Fruit fly (Drosophila melanogaster) whole organism, adult: ENCODE measurements around the gene muc.

Experiments used
- CG11617 ChIP-seq: fragments of 200-800 bp; sonication (Bioruptor generic); optimal IDR thresholded peaks from 2 replicates; lab custom pipeline; 2017; ENCODE audit warnings: mild to moderate bottlenecking, missing biosample characterization, missing genetic modification reagents, missing genetic modification characterization
- CG12768 ChIP-seq: fragments of 200-800 bp; sonication (Bioruptor generic); optimal IDR thresholded peaks from 2 replicates; lab custom pipeline; 2017; ENCODE audit warnings: missing biosample characterization, missing genetic modification characterization, mild to moderate bottlenecking, moderate library complexity, missing genetic modification reagents
- CG14711 ChIP-seq: fragments of 200-800 bp; sonication (Bioruptor generic); optimal IDR thresholded peaks from 2 replicates; lab custom pipeline; 2018; ENCODE audit warnings: missing biosample characterization, mild to moderate bottlenecking, missing genetic modification characterization, moderate library complexity
- CG1620 ChIP-seq: fragments of 200-800 bp; sonication (Bioruptor generic); optimal IDR thresholded peaks from 2 replicates; lab custom pipeline; 2016; ENCODE audit warnings: missing biosample characterization, missing genetic modification characterization
- CG33017 ChIP-seq: fragments of 200-800 bp; sonication (Bioruptor generic); optimal IDR thresholded peaks from 2 replicates; lab custom pipeline; 2018; ENCODE audit warnings: missing biosample characterization, mild to moderate bottlenecking, missing genetic modification characterization, moderate library complexity
- CG5204 ChIP-seq: fragments of 200-800 bp; sonication (Bioruptor generic); optimal IDR thresholded peaks from 2 replicates; lab custom pipeline; 2016; ENCODE audit warnings: missing biosample characterization, missing genetic modification characterization
- CG7045 ChIP-seq: fragments of 200-800 bp; sonication (Bioruptor generic); optimal IDR thresholded peaks from 2 replicates; lab custom pipeline; 2017; ENCODE audit warnings: missing biosample characterization, mild to moderate bottlenecking, missing genetic modification characterization
- CG7101 ChIP-seq: fragments of 200-800 bp; sonication (Bioruptor generic); optimal IDR thresholded peaks from 2 replicates; lab custom pipeline; 2018; ENCODE audit warnings: missing biosample characterization, mild to moderate bottlenecking, missing genetic modification characterization, moderate library complexity
- Clk ChIP-seq: fragments of 200-800 bp; sonication (Bioruptor generic); optimal IDR thresholded peaks from 2 replicates; lab custom pipeline; 2017; ENCODE audit warnings: missing biosample characterization, missing genetic modification characterization
- Crg-1 ChIP-seq: fragments of 200-800 bp; sonication (Bioruptor generic); optimal IDR thresholded peaks from 2 replicates; lab custom pipeline; 2016; ENCODE audit warnings: missing biosample characterization, missing genetic modification characterization
- Hr96 ChIP-seq: fragments of 200-800 bp; sonication (Bioruptor generic); optimal IDR thresholded peaks from 2 replicates; lab custom pipeline; 2016; ENCODE audit warnings: missing biosample characterization, missing genetic modification characterization
- Mnt ChIP-seq: fragments of 200-800 bp; sonication (Bioruptor generic); optimal IDR thresholded peaks from 2 replicates; lab custom pipeline; 2016; ENCODE audit warnings: missing biosample characterization, mild to moderate bottlenecking, missing genetic modification characterization
- bab1 ChIP-seq: fragments of 200-800 bp; sonication (Bioruptor generic); optimal IDR thresholded peaks from 3 replicates; lab custom pipeline; 2019; ENCODE audit warnings: missing biosample characterization, mild to moderate bottlenecking, missing genetic modification characterization, moderate library complexity
- cic ChIP-seq: fragments of 200-800 bp; sonication (Bioruptor generic); optimal IDR thresholded peaks from 2 replicates; lab custom pipeline; 2017; ENCODE audit warnings: missing biosample characterization, mild to moderate bottlenecking, missing genetic modification characterization, moderate library complexity
- cnc ChIP-seq, 2 experiments: fragments of >200 bp; optimal IDR thresholded peaks; 2 replicates each; lab custom pipeline; 2017
- kay ChIP-seq: fragments of 200-800 bp; sonication (Bioruptor generic); peaks from one replicate; lab custom pipeline; 2016; ENCODE audit warnings: missing biosample characterization, missing genetic modification characterization, borderline replicate concordance
- ovo ChIP-seq: fragments of 200-800 bp; sonication (Bioruptor generic); optimal IDR thresholded peaks from 2 replicates; lab custom pipeline; 2016; ENCODE audit warnings: missing biosample characterization, missing genetic modification characterization
- pad ChIP-seq: fragments of 200-800 bp; sonication (Bioruptor generic); optimal IDR thresholded peaks from 3 replicates; lab custom pipeline; 2017; ENCODE audit warnings: missing biosample characterization, missing genetic modification characterization, mild to moderate bottlenecking, moderate library complexity, missing genetic modification reagents
- tj ChIP-seq: fragments of 200-800 bp; sonication (Bioruptor generic); optimal IDR thresholded peaks from 3 replicates; lab custom pipeline; 2017; ENCODE audit warnings: missing biosample characterization, mild to moderate bottlenecking, missing genetic modification characterization, moderate library complexity
- toe ChIP-seq: fragments of 200-800 bp; sonication (Bioruptor generic); optimal IDR thresholded peaks from 2 replicates; lab custom pipeline; 2016; ENCODE audit warnings: missing biosample characterization, missing genetic modification characterization

The muc gene

DNA sequence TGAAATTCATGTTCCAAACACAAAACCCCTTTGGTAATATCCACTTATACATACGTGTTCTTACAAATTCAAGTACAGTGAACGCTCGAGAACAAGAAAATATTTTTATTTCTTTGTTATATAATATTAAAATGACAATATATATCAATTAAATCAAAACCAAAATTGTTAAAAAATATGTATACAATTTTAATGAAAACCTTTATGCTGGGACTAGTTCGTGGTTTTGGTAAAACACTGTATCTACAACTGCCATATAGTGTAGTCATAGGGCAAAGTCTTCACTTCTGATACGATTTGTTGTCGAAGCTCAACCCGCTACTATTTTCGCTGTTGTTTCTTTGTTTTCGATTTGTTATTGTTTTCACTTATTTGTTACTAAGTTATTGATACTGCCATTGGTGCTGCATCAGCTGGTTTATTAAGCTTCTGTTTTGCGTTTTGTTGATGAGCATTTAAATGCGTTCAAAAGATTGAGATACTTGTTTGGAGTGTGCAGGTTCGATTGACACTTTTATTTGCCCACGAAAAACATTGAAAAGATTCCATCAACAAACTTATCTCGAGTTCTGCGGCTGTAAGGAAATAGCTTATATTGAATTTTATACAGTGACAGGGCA, 8.2 kb downstream of the muc start:
- TF ChIP-seq Hr96 (GFP tag; lab: Kevin White, UChicago) (peak; percentile 26), cnc (optimal IDR thresholded peaks at IDR 0.05; lab: Kevin White, UChicago) (no peak), CG7101 (tag; lab: Kevin White, UChicago) (peak; percentile 87), Clk (GFP tag; lab: Kevin White, UChicago) (no peak), bab1 (GFP tag; lab: Kevin White, UChicago) (peak; percentile 93), Crg-1 (GFP tag; lab: Kevin White, UChicago) (no peak), CG11617 (GFP tag; lab: Kevin White, UChicago) (peak; percentile 34), kay (GFP tag; lab: Kevin White, UChicago) (peak; percentile 50), cic (no peak), Mnt (no peak), ovo (no peak), CG14711 (tag; lab: Kevin White, UChicago) (peak; percentile 73), CG1620 (no peak), tj (GFP tag; lab: Kevin White, UChicago) (peak; percentile 71), CG33017 (tag; lab: Kevin White, UChicago) (peak; percentile 80), CG12768 (peak; percentile 34), CG5204 (GFP tag; lab: Kevin White, UChicago) (no peak), toe (GFP tag; lab: Kevin White, UChicago) (no peak), CG7045 (GFP tag; lab: Kevin White, UChicago) (peak; percentile 9), pad (peak; percentile 46)

DNA sequence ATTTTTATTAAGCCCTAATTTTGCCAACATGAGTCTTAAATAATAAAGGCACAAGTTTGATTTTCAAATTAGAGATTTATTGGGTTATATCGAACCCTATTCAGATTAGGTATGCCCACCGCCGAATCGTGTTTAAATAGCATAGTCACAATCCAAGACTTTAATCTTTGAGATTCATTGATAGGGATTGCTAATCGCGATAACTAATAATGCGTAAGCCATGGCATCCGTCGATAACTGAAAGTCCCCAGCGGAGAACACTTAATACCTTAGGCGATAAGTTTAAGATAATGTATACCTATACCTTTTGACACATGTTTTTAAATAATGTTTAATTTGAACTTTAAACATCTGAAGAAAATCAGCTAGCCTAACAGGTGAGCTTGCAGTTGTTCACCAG, 8.8 kb downstream of the muc start:
- TF ChIP-seq CG11617 (GFP tag; lab: Kevin White, UChicago): no peak
- TF ChIP-seq pad: no peak

DNA sequence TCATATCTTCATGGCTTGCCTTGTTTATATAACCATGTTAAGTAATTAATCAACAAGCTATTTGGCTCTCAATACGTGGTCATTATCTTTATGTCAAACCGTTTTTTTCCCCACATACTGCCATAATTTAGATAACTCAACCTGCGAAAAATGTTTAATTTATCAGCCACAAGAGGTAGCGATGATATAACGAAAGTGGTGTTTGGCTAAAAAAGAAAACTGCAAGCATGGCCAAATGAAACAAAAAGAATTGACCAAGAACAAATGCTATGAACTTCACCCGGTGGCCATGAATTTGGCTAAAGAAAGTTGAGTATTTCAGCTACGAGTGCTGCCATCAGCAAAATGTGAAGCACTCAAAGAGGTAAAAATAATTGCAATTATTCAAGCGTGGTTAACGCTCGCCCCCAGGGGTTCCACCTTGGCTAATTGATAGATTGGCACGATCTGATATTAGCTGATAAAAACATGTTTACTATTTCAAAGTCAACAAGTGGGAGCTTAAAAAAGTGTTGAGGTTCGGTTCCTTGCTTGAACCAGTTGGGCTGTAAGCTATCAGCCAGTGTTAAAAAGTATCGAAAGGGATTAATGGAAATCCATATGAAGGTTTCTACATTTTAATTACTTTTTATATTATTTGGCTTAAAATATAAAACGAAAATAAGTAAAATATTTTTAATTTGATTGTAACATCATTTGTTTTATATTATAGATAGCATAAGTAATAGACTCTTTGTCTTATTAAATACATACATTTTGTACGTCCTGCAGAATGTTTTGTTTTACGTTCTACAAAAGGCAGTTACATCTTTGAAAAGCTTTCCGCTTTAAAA, 10.0 kb downstream of the muc start:
- peak; percentile 93 for TF ChIP-seq cic
- peak; percentile 75 for TF ChIP-seq Hr96 (GFP tag; lab: Kevin White, UChicago)
- TF ChIP-seq kay (GFP tag; lab: Kevin White, UChicago): peak; percentile 93
- peak; percentile 72 for TF ChIP-seq CG12768
- TF ChIP-seq CG11617 (GFP tag; lab: Kevin White, UChicago): peak; percentile 57
- peak; percentile 76 for TF ChIP-seq CG7045 (GFP tag; lab: Kevin White, UChicago)
- TF ChIP-seq Mnt: peak; percentile 66
- peak; percentile 81 for TF ChIP-seq toe (GFP tag; lab: Kevin White, UChicago)
- TF ChIP-seq CG5204 (GFP tag; lab: Kevin White, UChicago): peak; percentile 62
- peak; percentile 27 for TF ChIP-seq bab1 (GFP tag; lab: Kevin White, UChicago)
- peak; percentile 55 for TF ChIP-seq Clk (GFP tag; lab: Kevin White, UChicago)
- TF ChIP-seq Crg-1 (GFP tag; lab: Kevin White, UChicago): peak; percentile 96
- TF ChIP-seq CG7101 (tag; lab: Kevin White, UChicago): peak; percentile 79
- peak; percentile 65 for TF ChIP-seq CG33017 (tag; lab: Kevin White, UChicago)
- TF ChIP-seq CG14711 (tag; lab: Kevin White, UChicago): peak; percentile 57
- TF ChIP-seq ovo: peak; percentile 89
- peak; percentile 85 for TF ChIP-seq tj (GFP tag; lab: Kevin White, UChicago)
- peak; percentile 72 for TF ChIP-seq pad
- TF ChIP-seq cnc (optimal IDR thresholded peaks at IDR 0.05; lab: Kevin White, UChicago): no peak
- peak; percentile 94 for TF ChIP-seq CG1620

DNA sequence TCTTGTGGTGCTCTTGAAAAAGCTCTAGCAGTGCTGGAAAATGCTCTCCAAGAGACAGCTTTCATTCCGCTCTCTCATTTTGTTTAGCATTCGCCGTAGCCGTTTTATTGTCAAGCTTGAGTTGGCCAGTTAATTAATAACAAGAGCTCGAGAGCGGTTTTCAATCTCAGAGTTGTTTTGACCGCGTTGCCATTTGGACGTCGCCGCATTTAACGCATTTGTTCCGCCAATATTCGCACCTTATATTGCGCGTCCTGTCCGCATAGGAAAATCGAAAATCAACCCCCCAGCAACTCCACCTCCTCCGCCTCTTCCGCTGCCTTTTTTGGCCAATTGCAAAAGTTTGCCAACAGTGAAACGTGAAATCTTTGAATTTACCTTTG, 10.7 kb downstream of the muc start, which contains the start of gene CG5973:
TSS of gene CG5973 (plus strand) at position 168 of the 383 bp plus-strand sequence.
- TF ChIP-seq CG7045 (GFP tag; lab: Kevin White, UChicago): no peak
- TF ChIP-seq cnc (optimal IDR thresholded peaks at IDR 0.05; lab: Kevin White, UChicago): no peak
- TF ChIP-seq pad: no peak

dm6 chr2L:7438505-7438904, 11.8 kb downstream of the muc start:
- TF ChIP-seq Crg-1 (GFP tag; lab: Kevin White, UChicago): no peak
- TF ChIP-seq Mnt: no peak
- no peak for TF ChIP-seq Hr96 (GFP tag; lab: Kevin White, UChicago)
- TF ChIP-seq kay (GFP tag; lab: Kevin White, UChicago): no peak
- TF ChIP-seq bab1 (GFP tag; lab: Kevin White, UChicago): peak; percentile 9
- no peak for TF ChIP-seq CG7045 (GFP tag; lab: Kevin White, UChicago)
- peak; percentile 36 for TF ChIP-seq CG33017 (tag; lab: Kevin White, UChicago)
- TF ChIP-seq CG7101 (tag; lab: Kevin White, UChicago): peak; percentile 2
- TF ChIP-seq tj (GFP tag; lab: Kevin White, UChicago): peak; percentile 19
- no peak for TF ChIP-seq CG5204 (GFP tag; lab: Kevin White, UChicago)
- TF ChIP-seq pad: no peak

DNA sequence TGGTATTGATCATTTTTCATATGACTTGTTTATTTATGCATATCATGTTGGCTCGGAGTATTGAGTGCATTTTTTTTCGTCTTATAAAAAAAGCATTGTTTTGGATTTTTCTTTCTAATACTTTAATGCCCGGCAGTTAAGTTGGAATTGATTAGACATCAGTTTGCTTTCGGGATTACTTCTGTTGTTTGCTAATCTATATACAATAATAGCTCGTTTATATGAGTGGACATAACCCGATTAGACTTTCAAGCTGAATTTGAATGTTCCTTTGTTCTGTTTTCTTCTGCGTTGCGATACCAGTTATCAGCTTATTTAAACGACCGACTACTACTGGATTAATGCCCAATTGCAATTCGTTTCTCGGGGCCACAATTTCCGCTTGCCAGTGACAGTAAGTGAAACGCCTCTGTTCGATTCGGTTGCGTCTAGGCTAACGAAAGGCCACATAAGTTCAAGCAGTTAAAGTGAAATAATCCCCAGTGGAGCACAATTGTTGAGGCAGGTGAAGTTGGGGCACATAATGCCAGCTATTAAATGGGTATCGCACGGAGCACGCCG, 13.9 kb downstream of the muc start:
- no peak for TF ChIP-seq ovo
- peak in 1 of 2 experiments; percentile 13 for TF ChIP-seq cnc (optimal IDR thresholded peaks at IDR 0.05; lab: Kevin White, UChicago)
- TF ChIP-seq CG12768: peak; percentile 5
- no peak for TF ChIP-seq pad
- TF ChIP-seq CG7045 (GFP tag; lab: Kevin White, UChicago): no peak
- TF ChIP-seq Hr96 (GFP tag; lab: Kevin White, UChicago): no peak
- TF ChIP-seq cic: peak; percentile 25
- no peak for TF ChIP-seq tj (GFP tag; lab: Kevin White, UChicago)
- TF ChIP-seq CG7101 (tag; lab: Kevin White, UChicago): no peak
- no peak for TF ChIP-seq Mnt
- TF ChIP-seq Crg-1 (GFP tag; lab: Kevin White, UChicago): no peak
- no peak for TF ChIP-seq CG33017 (tag; lab: Kevin White, UChicago)
- peak; percentile 69 for TF ChIP-seq kay (GFP tag; lab: Kevin White, UChicago)
- no peak for TF ChIP-seq CG14711 (tag; lab: Kevin White, UChicago)
- TF ChIP-seq toe (GFP tag; lab: Kevin White, UChicago): no peak
- no peak for TF ChIP-seq CG11617 (GFP tag; lab: Kevin White, UChicago)
- no peak for TF ChIP-seq CG1620
- no peak for TF ChIP-seq Clk (GFP tag; lab: Kevin White, UChicago)
- TF ChIP-seq CG5204 (GFP tag; lab: Kevin White, UChicago): no peak
- TF ChIP-seq bab1 (GFP tag; lab: Kevin White, UChicago): no peak
